Fruit fly (Drosophila melanogaster) whole organism, embryonic: ENCODE results near the gene CG15894.

ENCODE experiments used
- Abd-B ChIP-seq: fragments of 200-800 bp; sonication (Bioruptor generic); optimal IDR thresholded peaks from 2 replicates; lab custom pipeline; 2018; ENCODE audit warnings: missing biosample characterization, mild to moderate bottlenecking, missing genetic modification characterization, moderate library complexity
- Aef1 ChIP-seq: fragments of 200-800 bp; sonication (Bioruptor generic); IDR thresholded peaks from 3 replicates; pipeline ENCODE4 v1.3.6; 2022; ENCODE audit warnings: missing biosample characterization, missing genetic modification characterization
- Asciz ChIP-seq: fragments of 200-800 bp; sonication (Bioruptor generic); optimal IDR thresholded peaks from 2 replicates; lab custom pipeline; 2017; ENCODE audit warnings: missing biosample characterization, mild to moderate bottlenecking, missing genetic modification characterization, missing genetic modification reagents
- CG10267 ChIP-seq: fragments of 200-800 bp; sonication (Bioruptor generic); optimal IDR thresholded peaks from 2 replicates; lab custom pipeline; 2018; ENCODE audit warnings: missing biosample characterization, mild to moderate bottlenecking, missing genetic modification characterization, moderate library complexity
- CG10543 ChIP-seq: fragments of 200-800 bp; sonication (Bioruptor generic); optimal IDR thresholded peaks from 3 replicates; lab custom pipeline; 2017; ENCODE audit warnings: missing biosample characterization, mild to moderate bottlenecking, missing genetic modification characterization, moderate library complexity
- CG13287 ChIP-seq: fragments of 200-800 bp; sonication (Bioruptor generic); IDR thresholded peaks from 2 replicates; pipeline ENCODE4 v1.3.6; 2022; ENCODE audit warnings: missing biosample characterization, missing genetic modification characterization; ENCODE audit not compliant: partially characterized antibody
- CG15269 ChIP-seq: fragments of 200-800 bp; sonication (Bioruptor generic); optimal IDR thresholded peaks from 2 replicates; lab custom pipeline; 2018; ENCODE audit warnings: missing biosample characterization, mild to moderate bottlenecking, missing genetic modification characterization, moderate library complexity
- CG1529 ChIP-seq: fragments of 200-800 bp; sonication (Bioruptor generic); optimal IDR thresholded peaks from 3 replicates; lab custom pipeline; 2018; ENCODE audit warnings: missing biosample characterization, missing genetic modification characterization
- CG15601 ChIP-seq: fragments of 200-800 bp; sonication (Bioruptor generic); optimal IDR thresholded peaks from 3 replicates; lab custom pipeline; 2019; ENCODE audit warnings: missing biosample characterization, mild to moderate bottlenecking, missing genetic modification characterization, moderate library complexity
- CG1832 ChIP-seq: fragments of 200-800 bp; sonication (Bioruptor generic); optimal IDR thresholded peaks from 2 replicates; lab custom pipeline; 2017; ENCODE audit warnings: missing biosample characterization, mild to moderate bottlenecking, missing genetic modification characterization, inconsistent platforms
- CG2116 ChIP-seq: fragments of 200-800 bp; sonication (Bioruptor generic); optimal IDR thresholded peaks from 3 replicates; lab custom pipeline; 2018; ENCODE audit warnings: missing biosample characterization, mild to moderate bottlenecking, missing genetic modification characterization
- CG34224 ChIP-seq: fragments of 200-800 bp; sonication (Bioruptor generic); IDR thresholded peaks from 3 replicates; pipeline ENCODE4 v1.3.6; 2022; ENCODE audit warnings: missing biosample characterization, missing genetic modification characterization; ENCODE audit not compliant: partially characterized antibody
- CG3838 ChIP-seq: fragments of 200-800 bp; sonication (Bioruptor generic); optimal IDR thresholded peaks from 3 replicates; lab custom pipeline; 2016; ENCODE audit warnings: missing biosample characterization, missing genetic modification characterization
- CG4404 ChIP-seq: fragments of 200-800 bp; sonication (Bioruptor generic); IDR thresholded peaks from 2 replicates; pipeline ENCODE4 v1.3.6; 2022; ENCODE audit warnings: missing biosample characterization, missing genetic modification characterization
- CG4617 ChIP-seq: fragments of 200-800 bp; sonication (Bioruptor generic); optimal IDR thresholded peaks from 3 replicates; lab custom pipeline; 2016; ENCODE audit warnings: missing biosample characterization, missing genetic modification characterization, borderline replicate concordance
- CG6175 ChIP-seq: fragments of 200-800 bp; sonication (Bioruptor generic); IDR thresholded peaks from 3 replicates; pipeline ENCODE4 v1.3.6; 2022; ENCODE audit warnings: missing biosample characterization, missing genetic modification characterization
- CG8281 ChIP-seq: fragments of 200-800 bp; sonication (Bioruptor generic); optimal IDR thresholded peaks from 2 replicates; lab custom pipeline; 2018; ENCODE audit warnings: missing biosample characterization, mild to moderate bottlenecking, missing genetic modification characterization, moderate library complexity
- CG8765 ChIP-seq: fragments of 200-800 bp; sonication (Bioruptor generic); IDR thresholded peaks from 2 replicates; pipeline ENCODE4 v1.3.6; 2022; ENCODE audit warnings: missing biosample characterization, missing genetic modification characterization
- CG9609 ChIP-seq: fragments of 200-800 bp; sonication (Bioruptor generic); optimal IDR thresholded peaks from 3 replicates; lab custom pipeline; 2016; ENCODE audit warnings: missing biosample characterization, missing genetic modification characterization
- CG9876 ChIP-seq: fragments of 200-800 bp; sonication (Bioruptor generic); optimal IDR thresholded peaks from 2 replicates; lab custom pipeline; 2016; ENCODE audit warnings: missing biosample characterization, missing genetic modification characterization
- CG9932 ChIP-seq: fragments of 200-800 bp; sonication (Bioruptor generic); IDR thresholded peaks from 2 replicates; pipeline ENCODE4 v1.3.6; 2022; ENCODE audit warnings: missing biosample characterization, missing genetic modification characterization
- Dip3 ChIP-seq: fragments of 200-800 bp; sonication (Bioruptor generic); optimal IDR thresholded peaks from 3 replicates; lab custom pipeline; 2016; ENCODE audit warnings: missing biosample characterization, missing genetic modification characterization
- Elba2 ChIP-seq: fragments of 200-800 bp; sonication (Bioruptor generic); optimal IDR thresholded peaks from 3 replicates; lab custom pipeline; 2016; ENCODE audit warnings: missing biosample characterization, missing genetic modification characterization
- Gug ChIP-seq: fragments of 200-800 bp; sonication (Bioruptor generic); IDR thresholded peaks from 4 replicates; pipeline ENCODE4 v1.3.6; 2022; ENCODE audit warnings: missing biosample characterization, missing genetic modification characterization
- NFAT ChIP-seq: fragments of 200-800 bp; sonication (Bioruptor generic); IDR thresholded peaks from 2 replicates; pipeline ENCODE4 v1.3.6; 2022; ENCODE audit warnings: missing biosample characterization, missing genetic modification characterization
- NK7.1 ChIP-seq: fragments of 200-800 bp; sonication (Bioruptor generic); optimal IDR thresholded peaks from 3 replicates; lab custom pipeline; 2016; ENCODE audit warnings: missing biosample characterization, missing genetic modification characterization
- Stat92E ChIP-seq, 3 experiments: fragments of >200 bp in 2 of 3; fragments of 200-800 bp in 1 of 3; sonication (Bioruptor generic) in 1 of 3; optimal IDR thresholded peaks; 2 replicates each; lab custom pipeline; 2017 to 2019; ENCODE audit warnings: missing biosample characterization in 3 of 3, missing genetic modification characterization in 3 of 3, mild to moderate bottlenecking in 1 of 3, moderate library complexity in 1 of 3
- Taf1 ChIP-seq: fragments of 200-800 bp; sonication (Bioruptor generic); IDR thresholded peaks from 2 replicates; pipeline ENCODE4 v1.3.6; 2022; ENCODE audit warnings: missing biosample characterization, missing genetic modification characterization
- Tbp ChIP-seq: fragments of >200 bp; optimal IDR thresholded peaks from 2 replicates; lab custom pipeline; 2018; ENCODE audit warnings: missing biosample characterization, missing genetic modification characterization
- Usf ChIP-seq: fragments of 200-800 bp; sonication (Bioruptor generic); optimal IDR thresholded peaks from 2 replicates; lab custom pipeline; 2017; ENCODE audit warnings: missing genotype, missing biosample characterization, missing genetic modification characterization
- ac ChIP-seq: fragments of 200-800 bp; sonication (Bioruptor generic); optimal IDR thresholded peaks from 3 replicates; lab custom pipeline; 2017; ENCODE audit warnings: missing biosample characterization, mild to moderate bottlenecking, missing genetic modification characterization
- ash1 ChIP-seq: fragments of 200-800 bp; sonication (Bioruptor generic); optimal IDR thresholded peaks from 2 replicates; lab custom pipeline; 2018; ENCODE audit warnings: missing biosample characterization, mild to moderate bottlenecking, missing genetic modification characterization
- az2 ChIP-seq: fragments of 200-800 bp; sonication (Bioruptor generic); optimal IDR thresholded peaks from 3 replicates; lab custom pipeline; 2016; ENCODE audit warnings: missing biosample characterization, missing genetic modification characterization
- ci ChIP-seq: fragments of 200-800 bp; sonication (Bioruptor generic); IDR thresholded peaks from 3 replicates; pipeline ENCODE4 v1.3.6; 2022; ENCODE audit warnings: missing biosample characterization, missing genetic modification characterization
- danr ChIP-seq: fragments of 200-800 bp; sonication (Bioruptor generic); IDR thresholded peaks from 2 replicates; pipeline ENCODE4 v1.3.6; 2022; ENCODE audit warnings: missing biosample characterization, missing genetic modification characterization
- esg ChIP-seq: fragments of 200-800 bp; sonication (Bioruptor generic); conservative IDR thresholded peaks from 2 replicates; pipeline ENCODE4 v1.3.6; 2022; ENCODE audit warnings: missing biosample characterization, missing genetic modification characterization
- gsb ChIP-seq: fragments of 200-800 bp; sonication (Bioruptor generic); IDR thresholded peaks from 2 replicates; pipeline ENCODE4 v1.3.6; 2022; ENCODE audit warnings: missing biosample characterization, missing genetic modification characterization
- hth ChIP-seq: fragments of >200 bp; optimal IDR thresholded peaks from 2 replicates; lab custom pipeline; 2017; ENCODE audit warnings: inconsistent platforms
- jing ChIP-seq: fragments of 200-800 bp; sonication (Bioruptor generic); optimal IDR thresholded peaks from 2 replicates; lab custom pipeline; 2018; ENCODE audit warnings: missing biosample characterization, mild to moderate bottlenecking, missing genetic modification characterization
- lbe ChIP-seq: fragments of 200-800 bp; sonication (Bioruptor generic); optimal IDR thresholded peaks from 2 replicates; lab custom pipeline; 2016; ENCODE audit warnings: missing biosample characterization, mild to moderate bottlenecking, missing genetic modification characterization
- maf-S ChIP-seq: fragments of 200-800 bp; sonication (Bioruptor generic); optimal IDR thresholded peaks from 2 replicates; lab custom pipeline; 2016; ENCODE audit warnings: missing biosample characterization, missing genetic modification characterization
- org-1 ChIP-seq: fragments of 200-800 bp; sonication (Bioruptor generic); optimal IDR thresholded peaks from 2 replicates; lab custom pipeline; 2017; ENCODE audit warnings: missing biosample characterization, missing genetic modification characterization
- pan ChIP-seq, 4 experiments: fragments of >200 bp in 3 of 4; fragments of 200-800 bp in 1 of 4; sonication (Bioruptor generic) in 1 of 4; optimal IDR thresholded peaks in 3 of 4; IDR thresholded peaks in 1 of 4; 2 replicates each; pipeline versions ENCODE4 v1.3.6 to Lab custom; 2017 to 2022; ENCODE audit warnings: missing biosample characterization in 2 of 4, missing genetic modification characterization in 2 of 4, mixed read lengths in 1 of 4
- sd ChIP-seq: fragments of 200-800 bp; sonication (Bioruptor generic); optimal IDR thresholded peaks from 3 replicates; lab custom pipeline; 2018; ENCODE audit warnings: missing biosample characterization, mild to moderate bottlenecking, missing genetic modification characterization, moderate library complexity
- shn ChIP-seq: fragments of 200-800 bp; sonication (Bioruptor generic); optimal IDR thresholded peaks from 3 replicates; lab custom pipeline; 2016; ENCODE audit warnings: missing biosample characterization, missing genetic modification characterization
- sima ChIP-seq: fragments of 200-800 bp; sonication (Bioruptor generic); optimal IDR thresholded peaks from 2 replicates; lab custom pipeline; 2016; ENCODE audit warnings: missing biosample characterization, missing genetic modification characterization
- slbo ChIP-seq: fragments of 200-800 bp; sonication (Bioruptor generic); IDR thresholded peaks from 2 replicates; pipeline ENCODE4 v1.3.6; 2022; ENCODE audit warnings: missing biosample characterization, missing genetic modification characterization
- sr ChIP-seq: fragments of 200-800 bp; sonication (Bioruptor generic); IDR thresholded peaks from 3 replicates; pipeline ENCODE4 v1.3.6; 2022; ENCODE audit warnings: missing biosample characterization, missing genetic modification characterization
- wek ChIP-seq: fragments of 200-800 bp; sonication (Bioruptor generic); optimal IDR thresholded peaks from 3 replicates; lab custom pipeline; 2018; ENCODE audit warnings: missing biosample characterization, mild to moderate bottlenecking, missing genetic modification characterization, moderate library complexity
- z ChIP-seq: fragments of 200-800 bp; sonication (Bioruptor generic); IDR thresholded peaks from 3 replicates; pipeline ENCODE4 v1.3.6; 2022; ENCODE audit warnings: missing biosample characterization, missing genetic modification characterization
- zen2 ChIP-seq: fragments of 200-800 bp; sonication (Bioruptor generic); IDR thresholded peaks from 3 replicates; pipeline ENCODE4 v1.3.6; 2022; ENCODE audit warnings: missing biosample characterization, missing genetic modification characterization; ENCODE audit not compliant: partially characterized antibody
- zfh2 ChIP-seq: fragments of 200-800 bp; sonication (Bioruptor generic); optimal IDR thresholded peaks from 2 replicates; lab custom pipeline; 2016; ENCODE audit warnings: missing biosample characterization, missing genetic modification characterization

CG15894 gene

DNA sequence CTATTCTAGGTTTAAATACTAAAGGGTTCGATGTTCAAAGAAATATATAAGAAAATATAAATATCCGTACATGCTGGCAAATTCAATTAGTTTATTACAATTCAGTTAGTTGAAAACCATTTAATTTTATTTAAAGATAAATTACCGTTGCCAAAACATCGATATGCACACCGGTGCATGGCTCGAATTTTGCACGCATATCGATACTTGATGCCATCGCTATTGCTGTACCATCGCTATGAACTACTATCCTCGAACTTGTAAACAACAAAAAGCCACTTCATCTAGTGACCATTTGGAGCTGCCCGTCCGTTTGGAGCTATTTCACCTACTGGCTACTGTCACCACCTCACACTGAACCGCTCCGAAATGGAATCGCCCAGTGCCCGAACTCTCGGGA, 48.1 kb upstream of the CG15894 start, which contains the start of gene Josd (continued):
- TF ChIP-seq CG9932 (no peak), CG2116 (GFP tag; lab: Kevin White, UChicago) (peak; percentile 95), z (GFP tag; lab: Robert Waterston, UW) (no peak), sd (tag; lab: Kevin White, UChicago) (no peak), CG4404 (GFP tag; lab: Robert Waterston, UW) (no peak), maf-S (no peak), CG15601 (tag; lab: Kevin White, UChicago) (no peak), zfh2 (no peak), Aef1 (GFP tag; lab: Robert Waterston, UW) (no peak), CG4617 (GFP tag; lab: Kevin White, UChicago) (peak; percentile 26), sr (GFP tag; lab: Robert Waterston, UW) (no peak), CG15269 (tag; lab: Kevin White, UChicago) (no peak), CG13287 (GFP tag; lab: Robert Waterston, UW) (peak; percentile 87), gsb (no peak), Gug (no peak), ash1 (GFP tag; lab: Kevin White, UChicago) (no peak), CG1832 (GFP tag; lab: Kevin White, UChicago) (no peak), CG10267 (tag; lab: Kevin White, UChicago) (peak; percentile 6), hth (lab: Kevin White, UChicago) (no peak), Asciz (no peak), ac (no peak), Elba2 (GFP tag; lab: Kevin White, UChicago) (no peak), Stat92E (GFP tag; optimal IDR thresholded peaks at IDR 0.05; lab: Kevin White, UChicago) (no peak), esg (GFP tag; lab: Robert Waterston, UW) (no peak), wek (GFP tag; lab: Kevin White, UChicago) (no peak), Usf (GFP tag; lab: Kevin White, UChicago) (no peak), Tbp (GFP tag; lab: Kevin White, UChicago) (no peak), CG8281 (tag; lab: Kevin White, UChicago) (no peak), NK7.1 (no peak), Abd-B (GFP tag; lab: Kevin White, UChicago) (no peak), jing (GFP tag; lab: Kevin White, UChicago) (no peak), CG8765 (GFP tag; lab: Robert Waterston, UW) (no peak), danr (GFP tag; lab: Robert Waterston, UW) (no peak), org-1 (GFP tag; lab: Kevin White, UChicago) (no peak), CG6175 (GFP tag; lab: Robert Waterston, UW) (no peak), slbo (GFP tag; lab: Robert Waterston, UW) (no peak), CG34224 (GFP tag; lab: Robert Waterston, UW) (peak; percentile 85), CG1529 (GFP tag; lab: Kevin White, UChicago) (no peak), NFAT (GFP tag; lab: Robert Waterston, UW) (no peak), lbe (GFP tag; lab: Kevin White, UChicago) (no peak), sima (GFP tag; lab: Kevin White, UChicago) (no peak), ci (GFP tag; lab: Robert Waterston, UW) (no peak), CG10543 (GFP tag; lab: Kevin White, UChicago) (no peak), shn (GFP tag; lab: Kevin White, UChicago) (no peak), Taf1 (GFP tag; lab: Robert Waterston, UW) (no peak), pan (optimal IDR thresholded peaks at IDR 0.05; lab: Kevin White, UChicago) (no peak), pan (GFP tag; optimal IDR thresholded peaks at IDR 0.05 in 1 of 2, IDR thresholded peaks at IDR 0.05 in 1 of 2) (no peak), CG9609 (no peak), CG3838 (GFP tag; lab: Kevin White, UChicago) (no peak), zen2 (GFP tag; lab: Robert Waterston, UW) (peak; percentile 72), Dip3 (GFP tag; lab: Kevin White, UChicago) (no peak), CG9876 (no peak), az2 (GFP tag; lab: Kevin White, UChicago) (no peak)
